Fruit fly (Drosophila melanogaster) whole organism, embryonic: ENCODE results near the gene CG1774.
A peak's percentile ranks its signal among the peaks of the same experiment; 100 is the strongest.

ENCODE experiments used
- Abd-B ChIP-seq: fragments of 200-800 bp; sonication (Bioruptor generic); optimal IDR thresholded peaks from 2 replicates; lab custom pipeline; 2018; ENCODE audit warnings: missing biosample characterization, mild to moderate bottlenecking, missing genetic modification characterization, moderate library complexity
- Adf1 ChIP-seq: fragments of 200-800 bp; sonication (Bioruptor generic); IDR thresholded peaks from 2 replicates; pipeline ENCODE4 v1.3.6; 2022; ENCODE audit warnings: missing biosample characterization, missing genetic modification characterization
- Atf6 ChIP-seq: fragments of 200-800 bp; sonication (Bioruptor generic); IDR thresholded peaks from 2 replicates; pipeline ENCODE4 v1.3.6; 2022; ENCODE audit warnings: missing biosample characterization, missing genetic modification characterization
- CG10209 ChIP-seq: fragments of 200-800 bp; sonication (Bioruptor generic); optimal IDR thresholded peaks from 3 replicates; lab custom pipeline; 2017; ENCODE audit warnings: missing biosample characterization, mild to moderate bottlenecking, missing genetic modification characterization, missing genetic modification reagents
- CG10366 ChIP-seq: fragments of 200-800 bp; sonication (Bioruptor generic); IDR thresholded peaks from 2 replicates; pipeline ENCODE4 v1.3.6; 2022; ENCODE audit warnings: missing biosample characterization, missing genetic modification characterization
- CG11560 ChIP-seq: fragments of 200-800 bp; sonication (Bioruptor generic); IDR thresholded peaks from 3 replicates; pipeline ENCODE4 v1.3.6; 2022; ENCODE audit warnings: missing biosample characterization, missing genetic modification characterization
- CG12659 ChIP-seq: fragments of 200-800 bp; sonication (Bioruptor generic); optimal IDR thresholded peaks from 3 replicates; lab custom pipeline; 2017; ENCODE audit warnings: mild to moderate bottlenecking, missing biosample characterization, missing genetic modification reagents, missing genetic modification characterization
- CG17385 ChIP-seq: fragments of 200-800 bp; sonication (Bioruptor generic); optimal IDR thresholded peaks from 3 replicates; lab custom pipeline; 2018; ENCODE audit warnings: missing biosample characterization, mild to moderate bottlenecking, missing genetic modification characterization
- CG30403 ChIP-seq: fragments of 200-800 bp; sonication (Bioruptor generic); optimal IDR thresholded peaks from 3 replicates; lab custom pipeline; 2016; ENCODE audit warnings: missing biosample characterization, missing genetic modification characterization
- CG3163 ChIP-seq: fragments of 200-800 bp; sonication (Bioruptor generic); optimal IDR thresholded peaks from 3 replicates; lab custom pipeline; 2016; ENCODE audit warnings: missing biosample characterization, missing genetic modification characterization
- CG7839 ChIP-seq: fragments of 200-800 bp; sonication (Bioruptor generic); optimal IDR thresholded peaks from 3 replicates; lab custom pipeline; 2018; ENCODE audit warnings: missing biosample characterization, mild to moderate bottlenecking, missing genetic modification characterization, moderate library complexity
- CG7963 ChIP-seq: fragments of 200-800 bp; sonication (Bioruptor generic); IDR thresholded peaks from 3 replicates; pipeline ENCODE4 v1.3.6; 2022; ENCODE audit warnings: missing biosample characterization, missing genetic modification characterization; ENCODE audit not compliant: partially characterized antibody
- Chrac-16 ChIP-seq: fragments of 200-800 bp; sonication (Bioruptor generic); optimal IDR thresholded peaks from 3 replicates; lab custom pipeline; 2016; ENCODE audit warnings: missing biosample characterization, missing genetic modification characterization
- Dad ChIP-seq: fragments of 200-800 bp; sonication (Bioruptor generic); optimal IDR thresholded peaks from 3 replicates; lab custom pipeline; 2016; ENCODE audit warnings: missing biosample characterization, missing genetic modification characterization
- Doc2 ChIP-seq: fragments of 200-800 bp; sonication (Bioruptor generic); IDR thresholded peaks from 2 replicates; pipeline ENCODE4 v1.3.6; 2022; ENCODE audit warnings: missing biosample characterization, missing genetic modification characterization
- Doc3 ChIP-seq: fragments of 200-800 bp; sonication (Bioruptor generic); IDR thresholded peaks from 3 replicates; pipeline ENCODE4 v1.3.6; 2022; ENCODE audit warnings: missing biosample characterization, missing genetic modification characterization; ENCODE audit not compliant: partially characterized antibody
- E2f1 ChIP-seq: fragments of 200-800 bp; sonication (Bioruptor generic); IDR thresholded peaks from 2 replicates; pipeline ENCODE4 v1.3.6; 2022; ENCODE audit warnings: missing biosample characterization, missing genetic modification characterization
- Fer1 ChIP-seq: fragments of 200-800 bp; sonication (Bioruptor generic); optimal IDR thresholded peaks from 2 replicates; lab custom pipeline; 2017; ENCODE audit warnings: missing biosample characterization, mild to moderate bottlenecking, missing genetic modification characterization
- GATAe ChIP-seq: fragments of 200-800 bp; sonication (Bioruptor generic); conservative IDR thresholded peaks from 2 replicates; pipeline ENCODE4 v1.3.6; 2022; ENCODE audit warnings: missing biosample characterization, missing genetic modification characterization
- Gug ChIP-seq: fragments of 200-800 bp; sonication (Bioruptor generic); IDR thresholded peaks from 4 replicates; pipeline ENCODE4 v1.3.6; 2022; ENCODE audit warnings: missing biosample characterization, missing genetic modification characterization
- HHEX ChIP-seq: fragments of 200-800 bp; sonication (Bioruptor generic); optimal IDR thresholded peaks from 3 replicates; lab custom pipeline; 2017; ENCODE audit warnings: missing biosample characterization, mild to moderate bottlenecking, missing genetic modification characterization, missing genetic modification reagents
- HmgZ ChIP-seq: fragments of 200-800 bp; sonication (Bioruptor generic); optimal IDR thresholded peaks from 2 replicates; lab custom pipeline; 2018; ENCODE audit warnings: missing biosample characterization, mild to moderate bottlenecking, missing genetic modification characterization
- Med ChIP-seq: fragments of 200-800 bp; sonication (Bioruptor generic); peaks from one replicate; lab custom pipeline; 2016; ENCODE audit warnings: missing biosample characterization, missing genetic modification characterization, mild to moderate bottlenecking, inconsistent platforms, moderate library complexity
- NC2β ChIP-seq: fragments of 200-800 bp; sonication (Bioruptor generic); optimal IDR thresholded peaks from 2 replicates; lab custom pipeline; 2016; ENCODE audit warnings: missing biosample characterization, missing genetic modification characterization
- Nf-YA ChIP-seq: fragments of 200-800 bp; sonication (Bioruptor generic); IDR thresholded peaks from 2 replicates; pipeline ENCODE4 v1.3.6; 2022; ENCODE audit warnings: missing biosample characterization, missing genetic modification characterization
- Nf-YB ChIP-seq: fragments of 200-800 bp; sonication (Bioruptor generic); optimal IDR thresholded peaks from 3 replicates; lab custom pipeline; 2019; ENCODE audit warnings: missing biosample characterization, mild to moderate bottlenecking, missing genetic modification characterization, moderate library complexity
- Optix ChIP-seq: fragments of 200-800 bp; sonication (Bioruptor generic); IDR thresholded peaks from 3 replicates; pipeline ENCODE4 v1.3.6; 2022; ENCODE audit warnings: missing biosample characterization, missing genetic modification characterization
- PHDP ChIP-seq: fragments of 200-800 bp; sonication (Bioruptor generic); optimal IDR thresholded peaks from 3 replicates; lab custom pipeline; 2018; ENCODE audit warnings: missing biosample characterization, mild to moderate bottlenecking, missing genetic modification characterization, moderate library complexity
- Sry-β ChIP-seq: fragments of 200-800 bp; sonication (Bioruptor generic); optimal IDR thresholded peaks from 2 replicates; lab custom pipeline; 2018; ENCODE audit warnings: missing biosample characterization, mild to moderate bottlenecking, missing genetic modification characterization, moderate library complexity
- amos ChIP-seq: fragments of 200-800 bp; sonication (Bioruptor generic); IDR thresholded peaks from 2 replicates; pipeline ENCODE4 v1.3.6; 2022; ENCODE audit warnings: missing biosample characterization, missing genetic modification characterization; ENCODE audit not compliant: partially characterized antibody
- aop ChIP-seq: fragments of 200-800 bp; sonication (Bioruptor generic); IDR thresholded peaks from 2 replicates; pipeline ENCODE4 v1.3.6; 2022; ENCODE audit warnings: missing biosample characterization, missing genetic modification characterization
- az2 ChIP-seq: fragments of 200-800 bp; sonication (Bioruptor generic); optimal IDR thresholded peaks from 3 replicates; lab custom pipeline; 2016; ENCODE audit warnings: missing biosample characterization, missing genetic modification characterization
- bsh ChIP-seq, 2 experiments: fragments of 200-800 bp; sonication (Bioruptor generic); optimal IDR thresholded peaks; 2 replicates each; lab custom pipeline; 2017 to 2018; ENCODE audit warnings: mild to moderate bottlenecking in 2 of 2, missing biosample characterization in 2 of 2, missing genetic modification characterization in 2 of 2, moderate library complexity in 1 of 2
- exex ChIP-seq: fragments of 200-800 bp; sonication (Bioruptor generic); optimal IDR thresholded peaks from 4 replicates; lab custom pipeline; 2018; ENCODE audit warnings: missing biosample characterization, mild to moderate bottlenecking, missing genetic modification characterization, moderate library complexity
- jumu ChIP-seq: fragments of 200-800 bp; sonication (Bioruptor generic); optimal IDR thresholded peaks from 3 replicates; lab custom pipeline; 2016; ENCODE audit warnings: missing biosample characterization, missing genetic modification characterization
- knrl ChIP-seq: fragments of 200-800 bp; sonication (Bioruptor generic); IDR thresholded peaks from 3 replicates; pipeline ENCODE4 v1.3.6; 2022; ENCODE audit warnings: missing biosample characterization, missing genetic modification characterization; ENCODE audit not compliant: partially characterized antibody
- luna ChIP-seq: fragments of 200-800 bp; sonication (Bioruptor generic); optimal IDR thresholded peaks from 2 replicates; lab custom pipeline; 2016; ENCODE audit warnings: missing biosample characterization, missing genetic modification characterization
- oc ChIP-seq: fragments of 200-800 bp; sonication (Bioruptor generic); optimal IDR thresholded peaks from 2 replicates; lab custom pipeline; 2018; ENCODE audit warnings: missing biosample characterization, mild to moderate bottlenecking, missing genetic modification characterization, moderate library complexity
- pzg ChIP-seq: fragments of 200-800 bp; sonication (Bioruptor generic); optimal IDR thresholded peaks from 3 replicates; lab custom pipeline; 2018; ENCODE audit warnings: missing biosample characterization, mild to moderate bottlenecking, missing genetic modification characterization, moderate library complexity
- sc ChIP-seq, 3 experiments: fragments of >200 bp in 2 of 3; fragments of 200-800 bp in 1 of 3; sonication (Bioruptor generic) in 1 of 3; optimal IDR thresholded peaks; 2 replicates in 2 of 3; 3 replicates in 1 of 3; lab custom pipeline; 2017; ENCODE audit warnings: mild to moderate bottlenecking in 1 of 3, missing biosample characterization in 1 of 3, missing genetic modification characterization in 1 of 3, missing genetic modification reagents in 1 of 3
- sob ChIP-seq: fragments of 200-800 bp; sonication (Bioruptor generic); IDR thresholded peaks from 2 replicates; pipeline ENCODE4 v1.3.6; 2022; ENCODE audit warnings: missing biosample characterization, missing genetic modification characterization
- usp ChIP-seq: fragments of >200 bp; optimal IDR thresholded peaks from 2 replicates; lab custom pipeline; 2017; ENCODE audit warnings: missing biosample characterization, missing genetic modification characterization
- wor ChIP-seq: fragments of 200-800 bp; sonication (Bioruptor generic); IDR thresholded peaks from 2 replicates; pipeline ENCODE4 v1.3.6; 2022; ENCODE audit warnings: missing biosample characterization, missing genetic modification characterization
- zen2 ChIP-seq: fragments of 200-800 bp; sonication (Bioruptor generic); IDR thresholded peaks from 3 replicates; pipeline ENCODE4 v1.3.6; 2022; ENCODE audit warnings: missing biosample characterization, missing genetic modification characterization; ENCODE audit not compliant: partially characterized antibody

CG1774 gene

DNA sequence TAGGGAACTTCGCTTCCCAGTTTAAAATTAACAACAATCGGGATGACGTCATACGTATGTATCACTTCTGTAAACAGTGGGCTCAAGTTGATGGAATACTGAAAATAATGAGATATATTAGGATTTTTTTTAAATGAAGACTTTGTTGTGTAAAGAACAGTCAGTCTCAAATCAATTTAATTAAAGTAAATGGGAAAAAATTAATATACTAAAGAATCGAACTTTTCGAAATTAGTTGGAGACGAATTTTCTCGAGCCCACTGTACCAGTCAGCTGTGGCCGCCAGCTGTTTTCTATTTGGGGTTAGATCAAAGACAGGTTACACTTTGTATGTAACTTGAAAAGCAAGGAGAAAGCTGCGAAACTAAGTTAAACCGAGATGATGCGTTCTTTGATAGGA lies 4.2 kb upstream of the CG1774 start, which contains the start of gene CG1635 (continued):
- TF ChIP-seq PHDP (tag; lab: Kevin White, UChicago) (peak; percentile 100), usp (GFP tag; lab: Kevin White, UChicago) (no peak), luna (GFP tag; lab: Kevin White, UChicago) (peak; percentile 96), HmgZ (peak; percentile 100), Sry-β (GFP tag; lab: Kevin White, UChicago) (peak; percentile 77), Doc2 (GFP tag; lab: Robert Waterston, UW) (peak; percentile 95), exex (tag; lab: Kevin White, UChicago) (peak; percentile 98), Nf-YB (GFP tag; lab: Kevin White, UChicago) (peak; percentile 92), jumu (peak; percentile 97), CG17385 (GFP tag; lab: Kevin White, UChicago) (peak; percentile 100), az2 (peak; percentile 99), sob (GFP tag; lab: Robert Waterston, UW) (peak; percentile 100), oc (tag; lab: Kevin White, UChicago) (peak; percentile 100), Adf1 (peak; percentile 92), GATAe (GFP tag; lab: Robert Waterston, UW) (peak; percentile 98), CG7963 (GFP tag; lab: Robert Waterston, UW) (peak; percentile 43; the same call in 1 of the 3 replicates), Atf6 (GFP tag; lab: Robert Waterston, UW) (peak; percentile 100), CG30403 (GFP tag; lab: Kevin White, UChicago) (peak; percentile 99), Gug (GFP tag; lab: Robert Waterston, UW) (peak; percentile 96), E2f1 (GFP tag; lab: Robert Waterston, UW) (peak; percentile 99), CG11560 (tag; lab: Robert Waterston, UW) (peak; percentile 92), bsh (GFP tag; optimal IDR thresholded peaks at IDR 0.05; lab: Kevin White, UChicago) (peak; percentile 97 to 100), aop (GFP tag; lab: Robert Waterston, UW) (peak; percentile 95), CG12659 (GFP tag; lab: Kevin White, UChicago) (peak; percentile 100), Doc3 (GFP tag; lab: Robert Waterston, UW) (peak; percentile 44; the same call in 1 of the 3 replicates), Med (GFP tag; lab: Kevin White, UChicago) (peak; percentile 99), amos (GFP tag; lab: Robert Waterston, UW) (peak; percentile 58; the same call in 1 of the 2 replicates)

DNA sequence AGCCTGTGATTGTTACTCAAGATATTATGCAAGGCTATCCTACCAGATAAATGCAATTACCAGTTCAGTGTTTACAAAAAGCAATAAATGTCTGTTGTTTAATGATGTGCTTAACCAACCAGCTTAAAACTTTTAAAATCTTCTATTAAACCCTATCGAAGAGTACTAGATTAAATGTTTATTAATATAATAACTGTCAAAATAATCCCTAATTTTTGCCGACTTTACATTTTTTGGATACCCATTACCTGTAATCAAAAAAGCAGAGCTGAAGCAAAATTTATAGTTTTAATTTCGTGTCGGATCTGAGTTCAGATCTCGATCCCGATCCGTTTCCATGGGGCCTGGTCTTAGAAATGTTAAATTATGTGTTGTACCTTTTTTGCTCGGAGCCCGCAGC lies 2.3 kb upstream of the CG1774 start, which contains the start of gene CG1638:
Gene CG1638 (plus strand): TSS at position 301 of the 400 bp plus-strand sequence.
- TF ChIP-seq CG10366 (no peak), NC2β (GFP tag; lab: Kevin White, UChicago) (no peak), HHEX (no peak), wor (GFP tag; lab: Robert Waterston, UW) (no peak), Nf-YA (GFP tag; lab: Robert Waterston, UW) (no peak), Fer1 (GFP tag; lab: Kevin White, UChicago) (no peak), Dad (GFP tag; lab: Kevin White, UChicago) (no peak), sc (optimal IDR thresholded peaks at IDR 0.05; lab: Kevin White, UChicago) (no peak), sc (GFP tag; optimal IDR thresholded peaks at IDR 0.05; lab: Kevin White, UChicago) (no peak), Abd-B (GFP tag; lab: Kevin White, UChicago) (no peak), CG10209 (GFP tag; lab: Kevin White, UChicago) (no peak), Nf-YB (GFP tag; lab: Kevin White, UChicago) (no peak), Chrac-16 (GFP tag; lab: Kevin White, UChicago) (no peak), CG3163 (GFP tag; lab: Kevin White, UChicago) (no peak), pzg (GFP tag; lab: Kevin White, UChicago) (no peak), zen2 (GFP tag; lab: Robert Waterston, UW) (no peak), knrl (no peak), CG7839 (tag; lab: Kevin White, UChicago) (no peak), Optix (GFP tag; lab: Robert Waterston, UW) (no peak)
